Fruit fly (Drosophila melanogaster) whole organism, embryonic: ENCODE measurements around the gene Ugt305A1.

ENCODE experiments used
- C15 ChIP-seq: fragments of 200-800 bp; sonication (Bioruptor generic); IDR thresholded peaks from 3 replicates; pipeline ENCODE4 v1.3.6; 2022; ENCODE audit warnings: missing biosample characterization, missing genetic modification characterization
- CG11504 ChIP-seq: fragments of 200-800 bp; sonication (Bioruptor generic); optimal IDR thresholded peaks from 3 replicates; lab custom pipeline; 2019; ENCODE audit warnings: missing biosample characterization, mild to moderate bottlenecking, missing genetic modification characterization, moderate library complexity
- CG12155 ChIP-seq: fragments of 200-800 bp; sonication (Bioruptor generic); optimal IDR thresholded peaks from 3 replicates; lab custom pipeline; 2016; ENCODE audit warnings: missing biosample characterization, missing genetic modification characterization
- CG12391 ChIP-seq: fragments of 200-800 bp; sonication (Bioruptor generic); optimal IDR thresholded peaks from 3 replicates; lab custom pipeline; 2018; ENCODE audit warnings: missing biosample characterization, mild to moderate bottlenecking, missing genetic modification characterization, moderate library complexity
- CG12659 ChIP-seq: fragments of 200-800 bp; sonication (Bioruptor generic); optimal IDR thresholded peaks from 3 replicates; lab custom pipeline; 2017; ENCODE audit warnings: mild to moderate bottlenecking, missing biosample characterization, missing genetic modification reagents, missing genetic modification characterization
- CG13296 ChIP-seq: fragments of 200-800 bp; sonication (Bioruptor generic); optimal IDR thresholded peaks from 3 replicates; lab custom pipeline; 2018; ENCODE audit warnings: missing biosample characterization, mild to moderate bottlenecking, missing genetic modification characterization
- CG13424 ChIP-seq: fragments of 200-800 bp; sonication (Bioruptor generic); optimal IDR thresholded peaks from 2 replicates; lab custom pipeline; 2019; ENCODE audit warnings: missing biosample characterization, mild to moderate bottlenecking, missing genetic modification characterization, moderate library complexity
- CG13624 ChIP-seq: fragments of 200-800 bp; sonication (Bioruptor generic); optimal IDR thresholded peaks from 2 replicates; lab custom pipeline; 2016; ENCODE audit warnings: missing biosample characterization, missing genetic modification characterization
- CG14050 ChIP-seq: fragments of 200-800 bp; sonication (Bioruptor generic); IDR thresholded peaks from 3 replicates; pipeline ENCODE4 v1.3.6; 2022; ENCODE audit warnings: missing biosample characterization, missing genetic modification characterization
- CG15073 ChIP-seq: fragments of 200-800 bp; sonication (Bioruptor generic); optimal IDR thresholded peaks from 2 replicates; lab custom pipeline; 2016; ENCODE audit warnings: missing biosample characterization, missing genetic modification characterization
- CG17359 ChIP-seq: fragments of 200-800 bp; sonication (Bioruptor generic); optimal IDR thresholded peaks from 3 replicates; lab custom pipeline; 2018; ENCODE audit warnings: missing biosample characterization, mild to moderate bottlenecking, missing genetic modification characterization, moderate library complexity
- CG1832 ChIP-seq: fragments of 200-800 bp; sonication (Bioruptor generic); optimal IDR thresholded peaks from 2 replicates; lab custom pipeline; 2017; ENCODE audit warnings: missing biosample characterization, mild to moderate bottlenecking, missing genetic modification characterization, inconsistent platforms
- CG2116 ChIP-seq: fragments of 200-800 bp; sonication (Bioruptor generic); optimal IDR thresholded peaks from 3 replicates; lab custom pipeline; 2018; ENCODE audit warnings: missing biosample characterization, mild to moderate bottlenecking, missing genetic modification characterization
- CG2875 ChIP-seq: fragments of 200-800 bp; sonication (Bioruptor generic); optimal IDR thresholded peaks from 2 replicates; lab custom pipeline; 2017; ENCODE audit warnings: missing biosample characterization, mild to moderate bottlenecking, missing genetic modification characterization, missing genetic modification reagents
- CG30020 ChIP-seq: fragments of 200-800 bp; optimal IDR thresholded peaks from 2 replicates; lab custom pipeline; 2019; ENCODE audit warnings: missing biosample characterization, mild to moderate bottlenecking, missing genetic modification characterization, moderate library complexity
- CG30403 ChIP-seq: fragments of 200-800 bp; sonication (Bioruptor generic); optimal IDR thresholded peaks from 3 replicates; lab custom pipeline; 2016; ENCODE audit warnings: missing biosample characterization, missing genetic modification characterization
- CG3065 ChIP-seq: fragments of 200-800 bp; sonication (Bioruptor generic); optimal IDR thresholded peaks from 2 replicates; lab custom pipeline; 2016; ENCODE audit warnings: missing biosample characterization, missing genetic modification characterization
- CG31441 ChIP-seq: fragments of 200-800 bp; sonication (Bioruptor generic); IDR thresholded peaks from 2 replicates; pipeline ENCODE4 v1.3.6; 2022; ENCODE audit warnings: missing biosample characterization, missing genetic modification characterization
- CG32772 ChIP-seq: fragments of 200-800 bp; sonication (Bioruptor generic); IDR thresholded peaks from 2 replicates; pipeline ENCODE4 v1.3.6; 2022; ENCODE audit warnings: missing biosample characterization, missing genetic modification characterization
- CG6791 ChIP-seq: fragments of 200-800 bp; sonication (Bioruptor generic); IDR thresholded peaks from 3 replicates; pipeline ENCODE4 v1.3.6; 2022; ENCODE audit warnings: missing biosample characterization, missing genetic modification characterization; ENCODE audit not compliant: partially characterized antibody
- CG7963 ChIP-seq: fragments of 200-800 bp; sonication (Bioruptor generic); IDR thresholded peaks from 3 replicates; pipeline ENCODE4 v1.3.6; 2022; ENCODE audit warnings: missing biosample characterization, missing genetic modification characterization; ENCODE audit not compliant: partially characterized antibody
- CG8281 ChIP-seq: fragments of 200-800 bp; sonication (Bioruptor generic); optimal IDR thresholded peaks from 2 replicates; lab custom pipeline; 2018; ENCODE audit warnings: missing biosample characterization, mild to moderate bottlenecking, missing genetic modification characterization, moderate library complexity
- CG9932 ChIP-seq: fragments of 200-800 bp; sonication (Bioruptor generic); IDR thresholded peaks from 2 replicates; pipeline ENCODE4 v1.3.6; 2022; ENCODE audit warnings: missing biosample characterization, missing genetic modification characterization
- D19A ChIP-seq: fragments of 200-800 bp; optimal IDR thresholded peaks from 3 replicates; lab custom pipeline; 2019; ENCODE audit warnings: missing biosample characterization, mild to moderate bottlenecking, missing genetic modification characterization, moderate library complexity
- Dad ChIP-seq: fragments of 200-800 bp; sonication (Bioruptor generic); optimal IDR thresholded peaks from 3 replicates; lab custom pipeline; 2016; ENCODE audit warnings: missing biosample characterization, missing genetic modification characterization
- Doc2 ChIP-seq: fragments of 200-800 bp; sonication (Bioruptor generic); IDR thresholded peaks from 2 replicates; pipeline ENCODE4 v1.3.6; 2022; ENCODE audit warnings: missing biosample characterization, missing genetic modification characterization
- E2f2 ChIP-seq: fragments of 200-800 bp; sonication (Bioruptor generic); IDR thresholded peaks from 2 replicates; pipeline ENCODE4 v1.3.6; 2022; ENCODE audit warnings: missing biosample characterization, missing genetic modification characterization
- Gug ChIP-seq: fragments of 200-800 bp; sonication (Bioruptor generic); IDR thresholded peaks from 4 replicates; pipeline ENCODE4 v1.3.6; 2022; ENCODE audit warnings: missing biosample characterization, missing genetic modification characterization
- H15 ChIP-seq: fragments of 200-800 bp; sonication (Bioruptor generic); IDR thresholded peaks from 3 replicates; pipeline ENCODE4 v1.3.6; 2022; ENCODE audit warnings: missing biosample characterization, missing genetic modification characterization
- Hand ChIP-seq: fragments of 200-800 bp; sonication (Bioruptor generic); optimal IDR thresholded peaks from 2 replicates; lab custom pipeline; 2017; ENCODE audit warnings: mild to moderate bottlenecking, missing biosample characterization, missing genetic modification reagents, missing genetic modification characterization
- Hmx ChIP-seq: fragments of 200-800 bp; sonication (Bioruptor generic); optimal IDR thresholded peaks from 2 replicates; lab custom pipeline; 2016; ENCODE audit warnings: missing biosample characterization, missing genetic modification characterization
- Hsf ChIP-seq: fragments of 200-800 bp; sonication (Bioruptor generic); optimal IDR thresholded peaks from 3 replicates; lab custom pipeline; 2016; ENCODE audit warnings: missing biosample characterization, missing genetic modification characterization
- Max ChIP-seq: fragments of 200-800 bp; sonication (Bioruptor generic); optimal IDR thresholded peaks from 2 replicates; lab custom pipeline; 2016; ENCODE audit warnings: missing biosample characterization, mild to moderate bottlenecking, missing genetic modification characterization
- Opbp ChIP-seq: fragments of 200-800 bp; sonication (Bioruptor generic); IDR thresholded peaks from 3 replicates; pipeline ENCODE4 v1.3.6; 2022; ENCODE audit warnings: missing biosample characterization, missing genetic modification characterization; ENCODE audit not compliant: partially characterized antibody
- PHDP ChIP-seq: fragments of 200-800 bp; sonication (Bioruptor generic); optimal IDR thresholded peaks from 3 replicates; lab custom pipeline; 2018; ENCODE audit warnings: missing biosample characterization, mild to moderate bottlenecking, missing genetic modification characterization, moderate library complexity
- Sox100B ChIP-seq: fragments of 200-800 bp; sonication (Bioruptor generic); optimal IDR thresholded peaks from 3 replicates; lab custom pipeline; 2018; ENCODE audit warnings: missing biosample characterization, mild to moderate bottlenecking, missing genetic modification characterization
- Xbp1 ChIP-seq: fragments of 200-800 bp; sonication (Bioruptor generic); optimal IDR thresholded peaks from 3 replicates; lab custom pipeline; 2016; ENCODE audit warnings: missing biosample characterization, mild to moderate bottlenecking, missing genetic modification characterization
- cas ChIP-seq: fragments of 200-800 bp; sonication (Bioruptor generic); IDR thresholded peaks from 2 replicates; pipeline ENCODE4 v1.3.6; 2022; ENCODE audit warnings: missing biosample characterization, missing genetic modification characterization
- cg ChIP-seq: fragments of 200-800 bp; sonication (Bioruptor generic); optimal IDR thresholded peaks from 3 replicates; lab custom pipeline; 2019; ENCODE audit warnings: missing biosample characterization, mild to moderate bottlenecking, missing genetic modification characterization, moderate library complexity
- chm ChIP-seq: fragments of 200-800 bp; sonication (Bioruptor generic); IDR thresholded peaks from 2 replicates; pipeline ENCODE4 v1.3.6; 2022; ENCODE audit warnings: missing biosample characterization, missing genetic modification characterization
- dmrt99B ChIP-seq: fragments of 200-800 bp; sonication (Bioruptor generic); optimal IDR thresholded peaks from 2 replicates; lab custom pipeline; 2018; ENCODE audit warnings: missing biosample characterization, mild to moderate bottlenecking, missing genetic modification characterization, moderate library complexity
- jigr1 ChIP-seq: fragments of 200-800 bp; sonication (Bioruptor generic); IDR thresholded peaks from 3 replicates; pipeline ENCODE4 v1.3.6; 2022; ENCODE audit warnings: missing biosample characterization, missing genetic modification characterization
- kni ChIP-seq: fragments of 200-800 bp; sonication (Bioruptor generic); optimal IDR thresholded peaks from 3 replicates; lab custom pipeline; 2017; ENCODE audit warnings: mild to moderate bottlenecking, missing biosample characterization, missing genetic modification reagents, missing genetic modification characterization
- pan ChIP-seq, 4 experiments: fragments of >200 bp in 3 of 4; fragments of 200-800 bp in 1 of 4; sonication (Bioruptor generic) in 1 of 4; optimal IDR thresholded peaks in 3 of 4; IDR thresholded peaks in 1 of 4; 2 replicates each; pipeline versions ENCODE4 v1.3.6 to Lab custom; 2017 to 2022; ENCODE audit warnings: missing biosample characterization in 2 of 4, missing genetic modification characterization in 2 of 4, mixed read lengths in 1 of 4
- peb ChIP-seq: fragments of 200-800 bp; sonication (Bioruptor generic); IDR thresholded peaks from 2 replicates; pipeline ENCODE4 v1.3.6; 2022; ENCODE audit warnings: missing biosample characterization, missing genetic modification characterization
- phol ChIP-seq: fragments of 200-800 bp; sonication (Bioruptor generic); optimal IDR thresholded peaks from 3 replicates; lab custom pipeline; 2018; ENCODE audit warnings: missing biosample characterization, mild to moderate bottlenecking, missing genetic modification characterization, moderate library complexity
- row ChIP-seq: fragments of 200-800 bp; sonication (Bioruptor generic); IDR thresholded peaks from 3 replicates; pipeline ENCODE4 v1.3.6; 2022; ENCODE audit warnings: missing biosample characterization, missing genetic modification characterization
- salm ChIP-seq: fragments of 200-800 bp; sonication (Bioruptor generic); optimal IDR thresholded peaks from 2 replicates; lab custom pipeline; 2018; ENCODE audit warnings: missing biosample characterization, mild to moderate bottlenecking, missing genetic modification characterization
- sens ChIP-seq: fragments of 200-800 bp; sonication (Bioruptor generic); peaks from one replicate; lab custom pipeline; 2016; ENCODE audit warnings: missing biosample characterization, missing genetic modification characterization
- tin ChIP-seq: fragments of 200-800 bp; sonication (Bioruptor generic); optimal IDR thresholded peaks from 3 replicates; lab custom pipeline; 2016; ENCODE audit warnings: missing biosample characterization, missing genetic modification characterization
- toy ChIP-seq: fragments of 200-800 bp; sonication (Bioruptor generic); IDR thresholded peaks from 2 replicates; pipeline ENCODE4 v1.3.6; 2022; ENCODE audit warnings: missing biosample characterization, missing genetic modification characterization

Ugt305A1 gene

DNA sequence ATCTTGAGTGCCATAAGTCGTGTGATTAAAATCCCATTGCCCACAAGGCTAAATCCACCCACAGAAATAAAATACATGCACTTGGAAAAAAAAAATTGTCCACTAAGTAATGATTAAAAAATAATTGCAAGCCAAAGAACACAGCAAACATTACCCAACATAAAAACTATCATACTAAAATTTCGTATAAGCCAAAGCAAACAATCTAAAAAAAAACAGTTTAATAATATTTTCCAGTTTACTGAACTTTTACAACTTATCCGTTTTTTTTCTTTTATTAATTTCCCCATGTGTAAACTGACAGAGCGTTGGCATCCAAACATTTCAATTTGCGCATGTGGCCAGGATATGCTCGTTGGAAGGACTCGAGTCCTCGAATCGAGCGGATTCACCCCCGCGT is 20.7 kb downstream of the Ugt305A1 start (continued):
- TF ChIP-seq toy (GFP tag; lab: Robert Waterston, UW), result no peak
- TF ChIP-seq CG12391 (tag; lab: Kevin White, UChicago), result peak; percentile 8
- no peak for TF ChIP-seq CG3065
- peak; percentile 30 for TF ChIP-seq phol (tag; lab: Kevin White, UChicago)
- TF ChIP-seq cg, result no peak
- TF ChIP-seq Hmx (GFP tag; lab: Kevin White, UChicago), result no peak
- TF ChIP-seq Hsf (GFP tag; lab: Kevin White, UChicago), result no peak
- TF ChIP-seq row (GFP tag; lab: Robert Waterston, UW), result 0 out of 3 replicates have a peak, but pooled peaks have one; percentile 36
- no peak for TF ChIP-seq CG12659
- no peak for TF ChIP-seq CG30403 (GFP tag; lab: Kevin White, UChicago)
- peak; percentile 38 for TF ChIP-seq dmrt99B (tag; lab: Kevin White, UChicago)
- TF ChIP-seq CG6791 (GFP tag; lab: Robert Waterston, UW), result no peak
- peak; percentile 0 for TF ChIP-seq D19A
- TF ChIP-seq Doc2 (GFP tag; lab: Robert Waterston, UW), result no peak
- no peak for TF ChIP-seq E2f2 (GFP tag; lab: Robert Waterston, UW)
- peak; percentile 83 for TF ChIP-seq sens (GFP tag; lab: Kevin White, UChicago)
- TF ChIP-seq Max (GFP tag; lab: Kevin White, UChicago), result no peak
- no peak for TF ChIP-seq CG7963 (GFP tag; lab: Robert Waterston, UW)
- 0 out of 2 replicates have a peak, but pooled peaks have one; percentile 13 for TF ChIP-seq CG31441 (GFP tag; lab: Robert Waterston, UW)
- TF ChIP-seq CG15073 (GFP tag; lab: Kevin White, UChicago), result no peak
- no peak for TF ChIP-seq peb
- no peak for TF ChIP-seq CG13424 (tag; lab: Kevin White, UChicago)
- TF ChIP-seq salm, result no peak
- TF ChIP-seq Gug (GFP tag; lab: Robert Waterston, UW), result no peak
- no peak for TF ChIP-seq CG2116 (GFP tag; lab: Kevin White, UChicago)
- TF ChIP-seq CG32772, result no peak
- TF ChIP-seq CG30020, result no peak
- no peak for TF ChIP-seq chm
- TF ChIP-seq CG13624 (GFP tag; lab: Kevin White, UChicago), result no peak
- TF ChIP-seq CG1832 (GFP tag; lab: Kevin White, UChicago), result no peak
- TF ChIP-seq CG14050 (GFP tag; lab: Robert Waterston, UW), result no peak
- TF ChIP-seq Dad (GFP tag; lab: Kevin White, UChicago), result no peak
- TF ChIP-seq C15 (GFP tag; lab: Robert Waterston, UW), result no peak
- TF ChIP-seq CG12155 (GFP tag; lab: Kevin White, UChicago), result no peak
- no peak for TF ChIP-seq pan (optimal IDR thresholded peaks at IDR 0.05; lab: Kevin White, UChicago)
- TF ChIP-seq pan (GFP tag; optimal IDR thresholded peaks at IDR 0.05 in 1 of 2, IDR thresholded peaks at IDR 0.05 in 1 of 2), result no peak
- no peak for TF ChIP-seq CG17359
- no peak for TF ChIP-seq CG9932
- no peak for TF ChIP-seq kni (GFP tag; lab: Kevin White, UChicago)
- peak; percentile 4 for TF ChIP-seq tin (GFP tag; lab: Kevin White, UChicago)
- no peak for TF ChIP-seq CG2875 (GFP tag; lab: Kevin White, UChicago)
- TF ChIP-seq Sox100B, result peak; percentile 20
- peak; percentile 52 for TF ChIP-seq CG11504 (tag; lab: Kevin White, UChicago)
- peak; percentile 0 for TF ChIP-seq PHDP (tag; lab: Kevin White, UChicago)
- no peak for TF ChIP-seq CG8281 (tag; lab: Kevin White, UChicago)
- no peak for TF ChIP-seq jigr1
- TF ChIP-seq Opbp (GFP tag; lab: Robert Waterston, UW), result no peak
- TF ChIP-seq Hand (GFP tag; lab: Kevin White, UChicago), result no peak
- no peak for TF ChIP-seq CG13296 (GFP tag; lab: Kevin White, UChicago)
- TF ChIP-seq H15 (GFP tag; lab: Robert Waterston, UW), result no peak
- no peak for TF ChIP-seq cas
- TF ChIP-seq Xbp1 (GFP tag; lab: Kevin White, UChicago), result no peak
